Worm (Caenorhabditis elegans) whole organism, young adult: ENCODE measurements around the gene W07E11.1.

Experiments used
- B0261.1 ChIP-seq: sonication (generic microtip); optimal IDR thresholded peaks from 2 replicates; lab custom pipeline; 2016; ENCODE audit warnings: mild to moderate bottlenecking, missing genetic modification characterization, moderate library complexity, missing compliant biosample characterization
- F49E8.2 ChIP-seq: sonication (generic microtip); optimal IDR thresholded peaks from 3 replicates; lab custom pipeline; 2017; ENCODE audit warnings: missing genetic modification characterization, mild to moderate bottlenecking, missing compliant biosample characterization, antibody characterized with exemption, moderate library complexity; ENCODE audit not compliant: insufficient read depth
- Y79H2A.3 ChIP-seq: fragments of 200-800 bp; sonication (Bioruptor generic); conservative IDR thresholded peaks from 2 replicates; pipeline ENCODE4 v1.3.6; 2022; ENCODE audit warnings: missing genetic modification reagents, missing genetic modification characterization, missing compliant biosample characterization
- attf-3 ChIP-seq: fragments of 200-800 bp; sonication (Bioruptor generic); conservative IDR thresholded peaks from 2 replicates; pipeline ENCODE4 v1.3.6; 2022; ENCODE audit warnings: missing genetic modification reagents, missing genetic modification characterization, missing compliant biosample characterization
- dpl-1 ChIP-seq: fragments of 150-350 bp; optimal IDR thresholded peaks from 2 replicates; lab custom pipeline; 2014; ENCODE audit warnings: missing biosample characterization, missing genetic modification reagents, missing genetic modification characterization
- ets-4 ChIP-seq: fragments of 200-800 bp; sonication (Bioruptor generic); optimal IDR thresholded peaks from 2 replicates; lab custom pipeline; 2018; ENCODE audit warnings: mild to moderate bottlenecking, missing genetic modification characterization, missing compliant biosample characterization
- fkh-3 ChIP-seq: sonication (generic microtip); optimal IDR thresholded peaks from 2 replicates; lab custom pipeline; 2016; ENCODE audit warnings: mild to moderate bottlenecking, missing genetic modification characterization, missing compliant biosample characterization
- hlh-12 ChIP-seq: sonication (generic microtip); optimal IDR thresholded peaks from 2 replicates; lab custom pipeline; 2016; ENCODE audit warnings: missing genetic modification characterization, missing compliant biosample characterization
- mel-28 ChIP-seq: sonication (generic microtip); optimal IDR thresholded peaks from 2 replicates; lab custom pipeline; 2016; ENCODE audit warnings: borderline replicate concordance, mild to moderate bottlenecking, missing genetic modification characterization, missing compliant biosample characterization
- sea-2 ChIP-seq: fragments of 200-800 bp; sonication (Bioruptor generic); IDR thresholded peaks from 2 replicates; pipeline ENCODE4 v1.3.6; 2022; ENCODE audit warnings: missing genetic modification characterization, missing compliant biosample characterization
- snpc-1.1 ChIP-seq: sonication (generic microtip); optimal IDR thresholded peaks from 2 replicates; lab custom pipeline; 2017; ENCODE audit warnings: missing genetic modification characterization, mild to moderate bottlenecking, missing compliant biosample characterization, antibody characterized with exemption, moderate library complexity, missing genotype, missing genetic modification reagents; ENCODE audit not compliant: insufficient read depth
- somi-1 ChIP-seq: fragments of 200-800 bp; sonication (Bioruptor generic); optimal IDR thresholded peaks from 2 replicates; lab custom pipeline; 2018; ENCODE audit warnings: mild to moderate bottlenecking, missing genetic modification characterization, missing compliant biosample characterization

ce11 chrX:10084050-10084672, at the start of gene W07E11.1:
- TF ChIP-seq B0261.1 (tag; lab: Kevin White, UChicago) = no peak
- no peak for TF ChIP-seq Y79H2A.3 (GFP tag; lab: Robert Waterston, UW)
- TF ChIP-seq fkh-3 (tag; lab: Kevin White, UChicago) = no peak
- TF ChIP-seq dpl-1 (GFP tag; lab: Kevin White, UChicago) = no peak
- no peak for TF ChIP-seq snpc-1.1 (tag; lab: Kevin White, UChicago)
- no peak for TF ChIP-seq F49E8.2 (tag; lab: Kevin White, UChicago)
- TF ChIP-seq sea-2 (GFP tag; lab: Robert Waterston, UW) = no peak
- TF ChIP-seq hlh-12 = no peak
- no peak for TF ChIP-seq mel-28 (tag; lab: Kevin White, UChicago)
- TF ChIP-seq somi-1 (GFP tag; lab: Kevin White, UChicago) = no peak
- peak; percentile 6 for TF ChIP-seq ets-4 (GFP tag; lab: Kevin White, UChicago)
- TF ChIP-seq attf-3 (GFP tag; lab: Robert Waterston, UW) = no peak
